Fruit fly (Drosophila melanogaster): Measurements from ENCODE around the gene CG6912.
A peak's percentile ranks its signal among the peaks of the same experiment; 100 is the strongest.

CG6912 gene

dm6 chr3R:15119730-15120129, 17.1 kb downstream of the CG6912 start:
- TF ChIP-seq pan (optimal IDR thresholded peaks at IDR 0.05) (no peak), EcR (GFP tag; optimal IDR thresholded peaks at IDR 0.05) (no peak), usp (GFP tag; optimal IDR thresholded peaks at IDR 0.05) (no peak), psq (optimal IDR thresholded peaks at IDR 0.05) (no peak), Dll (optimal IDR thresholded peaks at IDR 0.05) (no peak), CG8478 (optimal IDR thresholded peaks at IDR 0.05) (no peak)

dm6 chr3R:15117765-15118164, 19.0 kb downstream of the CG6912 start:
- TF ChIP-seq pan (optimal IDR thresholded peaks at IDR 0.05), result no peak

- no peak for TF ChIP-seq psq (optimal IDR thresholded peaks at IDR 0.05)
- peak in 1 of 2 experiments; percentile 21 for TF ChIP-seq EcR (GFP tag; optimal IDR thresholded peaks at IDR 0.05)
Observed at dm6 chr3R:15114465-15115228, 22.2 kb downstream of the CG6912 start.

dm6 chr3R:15113584-15113983, 23.2 kb downstream of the CG6912 start:
- TF ChIP-seq usp (GFP tag; optimal IDR thresholded peaks at IDR 0.05), result no peak
- TF ChIP-seq pan (optimal IDR thresholded peaks at IDR 0.05), result no peak
- TF ChIP-seq Dll (optimal IDR thresholded peaks at IDR 0.05), result no peak
- no peak for TF ChIP-seq EcR (GFP tag; optimal IDR thresholded peaks at IDR 0.05)
- TF ChIP-seq psq (optimal IDR thresholded peaks at IDR 0.05), result no peak
- TF ChIP-seq CG8478 (optimal IDR thresholded peaks at IDR 0.05), result no peak

dm6 chr3R:15112232-15112631, 24.6 kb downstream of the CG6912 start:
- TF ChIP-seq CG8478 (optimal IDR thresholded peaks at IDR 0.05) (no peak), EcR (GFP tag; optimal IDR thresholded peaks at IDR 0.05) (no peak), Dll (optimal IDR thresholded peaks at IDR 0.05) (no peak), usp (GFP tag; optimal IDR thresholded peaks at IDR 0.05) (no peak)

- TF ChIP-seq CG8478 (optimal IDR thresholded peaks at IDR 0.05) (no peak), Dll (optimal IDR thresholded peaks at IDR 0.05) (no peak), pan (optimal IDR thresholded peaks at IDR 0.05) (no peak)
Observed at dm6 chr3R:15110135-15110534, 26.7 kb downstream of the CG6912 start.

dm6 chr3R:15095550-15096031, 41.2 kb downstream of the CG6912 start, which contains the start of gene CG6966:
Gene CG6966, minus strand, starts transcription at chr3R:15095631.
- no peak for TF ChIP-seq CG8478 (optimal IDR thresholded peaks at IDR 0.05)
- TF ChIP-seq usp (GFP tag; optimal IDR thresholded peaks at IDR 0.05), result no peak
- no peak for TF ChIP-seq psq (optimal IDR thresholded peaks at IDR 0.05)
- no peak for TF ChIP-seq pan (optimal IDR thresholded peaks at IDR 0.05)
- TF ChIP-seq EcR (GFP tag; optimal IDR thresholded peaks at IDR 0.05), result no peak
- TF ChIP-seq Dll (optimal IDR thresholded peaks at IDR 0.05), result no peak

- TF ChIP-seq usp (GFP tag; optimal IDR thresholded peaks at IDR 0.05) (no peak), pan (optimal IDR thresholded peaks at IDR 0.05) (no peak), psq (optimal IDR thresholded peaks at IDR 0.05) (no peak), Dll (optimal IDR thresholded peaks at IDR 0.05) (no peak), EcR (GFP tag; optimal IDR thresholded peaks at IDR 0.05) (no peak)
Observed at dm6 chr3R:15094929-15095236, 41.9 kb downstream of the CG6912 start.

dm6 chr3R:15094218-15094928, 42.4 kb downstream of the CG6912 start:
- no peak for TF ChIP-seq Dll (optimal IDR thresholded peaks at IDR 0.05)
- TF ChIP-seq pan (optimal IDR thresholded peaks at IDR 0.05), result no peak
- no peak for TF ChIP-seq EcR (GFP tag; optimal IDR thresholded peaks at IDR 0.05)
- TF ChIP-seq psq (optimal IDR thresholded peaks at IDR 0.05), result no peak
- no peak for TF ChIP-seq usp (GFP tag; optimal IDR thresholded peaks at IDR 0.05)
- no peak for TF ChIP-seq CG8478 (optimal IDR thresholded peaks at IDR 0.05)

dm6 chr3R:15092784-15093183, 44.0 kb downstream of the CG6912 start:
- TF ChIP-seq usp (GFP tag; optimal IDR thresholded peaks at IDR 0.05) (no peak), Dll (optimal IDR thresholded peaks at IDR 0.05) (no peak), psq (optimal IDR thresholded peaks at IDR 0.05) (no peak), EcR (GFP tag; optimal IDR thresholded peaks at IDR 0.05) (no peak)

- no peak for TF ChIP-seq usp (GFP tag; optimal IDR thresholded peaks at IDR 0.05)
- no peak for TF ChIP-seq psq (optimal IDR thresholded peaks at IDR 0.05)
- no peak for TF ChIP-seq EcR (GFP tag; optimal IDR thresholded peaks at IDR 0.05)
- TF ChIP-seq CG8478 (optimal IDR thresholded peaks at IDR 0.05), result no peak
- no peak for TF ChIP-seq Dll (optimal IDR thresholded peaks at IDR 0.05)
- no peak for TF ChIP-seq pan (optimal IDR thresholded peaks at IDR 0.05)
Observed at dm6 chr3R:15092351-15092750, 44.5 kb downstream of the CG6912 start.

dm6 chr3R:15091680-15092343, 45.0 kb downstream of the CG6912 start:
- no peak for TF ChIP-seq psq (optimal IDR thresholded peaks at IDR 0.05)
- TF ChIP-seq pan (optimal IDR thresholded peaks at IDR 0.05), result no peak
- TF ChIP-seq CG8478 (optimal IDR thresholded peaks at IDR 0.05), result no peak
- TF ChIP-seq usp (GFP tag; optimal IDR thresholded peaks at IDR 0.05), result no peak
- no peak for TF ChIP-seq EcR (GFP tag; optimal IDR thresholded peaks at IDR 0.05)
- TF ChIP-seq Dll (optimal IDR thresholded peaks at IDR 0.05), result no peak

dm6 chr3R:15089922-15090261, 46.9 kb downstream of the CG6912 start:
- TF ChIP-seq CG8478 (optimal IDR thresholded peaks at IDR 0.05) (no peak), Dll (optimal IDR thresholded peaks at IDR 0.05) (no peak), psq (optimal IDR thresholded peaks at IDR 0.05) (no peak), EcR (GFP tag; optimal IDR thresholded peaks at IDR 0.05) (no peak), pan (optimal IDR thresholded peaks at IDR 0.05) (no peak), usp (GFP tag; optimal IDR thresholded peaks at IDR 0.05) (no peak)

Data from whole organism.